Worm (Caenorhabditis elegans): ENCODE data around the gene txt-18.

DNA sequence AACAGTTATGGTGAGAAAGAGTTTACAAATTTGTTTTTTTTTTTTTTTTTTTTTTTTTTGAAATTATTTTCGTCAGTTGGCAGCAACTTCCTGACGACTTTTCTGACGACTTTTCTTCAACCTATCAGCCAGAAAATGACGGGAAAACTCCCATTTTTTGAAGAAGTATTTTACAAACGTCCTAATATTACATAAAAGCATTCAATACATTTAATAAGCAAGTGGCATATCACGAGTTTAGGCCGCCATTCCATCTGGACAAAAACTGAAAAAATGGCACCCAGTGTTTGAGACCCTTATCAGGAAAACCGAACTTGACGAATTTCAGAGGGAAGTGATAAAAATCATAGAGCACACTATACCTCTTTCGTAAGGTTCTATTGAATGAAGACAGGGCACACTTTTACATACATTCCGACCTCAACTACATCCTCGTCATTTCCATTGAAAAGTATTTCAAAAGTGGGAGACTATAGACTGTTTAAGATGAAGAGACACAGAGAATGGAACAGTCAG lies 9.1 kb upstream of the txt-18 start:
- TF ChIP-seq flt-1 (GFP tag; IDR thresholded peaks at IDR 0.05), result no peak
- TF ChIP-seq ztf-23 (GFP tag; IDR thresholded peaks at IDR 0.05), result no peak
- no peak for TF ChIP-seq T22C8.4 (GFP tag; IDR thresholded peaks at IDR 0.05)

Data from whole organism, midembryonic.